Fruit fly (Drosophila melanogaster) whole organism, embryonic: ENCODE data around the gene Gcna.

Source experiments
- Atf6 ChIP-seq: fragments of 200-800 bp; sonication (Bioruptor generic); IDR thresholded peaks from 2 replicates; pipeline ENCODE4 v1.3.6; 2022; ENCODE audit warnings: missing biosample characterization, missing genetic modification characterization
- Bteb2 ChIP-seq: fragments of 200-800 bp; sonication (Bioruptor generic); optimal IDR thresholded peaks from 2 replicates; lab custom pipeline; 2016; ENCODE audit warnings: missing biosample characterization, missing genetic modification characterization
- CG10147 ChIP-seq: fragments of 200-800 bp; sonication (Bioruptor generic); optimal IDR thresholded peaks from 2 replicates; lab custom pipeline; 2019; ENCODE audit warnings: missing biosample characterization, mild to moderate bottlenecking, missing genetic modification characterization, moderate library complexity
- CG10321 ChIP-seq: fragments of 200-800 bp; sonication (Bioruptor generic); IDR thresholded peaks from 2 replicates; pipeline ENCODE4 v1.3.6; 2022; ENCODE audit warnings: missing biosample characterization, missing genetic modification characterization
- CG11504 ChIP-seq: fragments of 200-800 bp; sonication (Bioruptor generic); optimal IDR thresholded peaks from 3 replicates; lab custom pipeline; 2019; ENCODE audit warnings: missing biosample characterization, mild to moderate bottlenecking, missing genetic modification characterization, moderate library complexity
- CG12769 ChIP-seq: fragments of 200-800 bp; sonication (Bioruptor generic); optimal IDR thresholded peaks from 2 replicates; lab custom pipeline; 2019; ENCODE audit warnings: missing biosample characterization, mild to moderate bottlenecking, missing genetic modification characterization, moderate library complexity
- CG15011 ChIP-seq: fragments of 200-800 bp; sonication (Bioruptor generic); optimal IDR thresholded peaks from 3 replicates; lab custom pipeline; 2018; ENCODE audit warnings: missing biosample characterization, mild to moderate bottlenecking, missing genetic modification characterization
- CG1529 ChIP-seq: fragments of 200-800 bp; sonication (Bioruptor generic); optimal IDR thresholded peaks from 3 replicates; lab custom pipeline; 2018; ENCODE audit warnings: missing biosample characterization, missing genetic modification characterization
- CG15479 ChIP-seq: fragments of 200-800 bp; sonication (Bioruptor generic); optimal IDR thresholded peaks from 3 replicates; lab custom pipeline; 2019; ENCODE audit warnings: missing biosample characterization, mild to moderate bottlenecking, missing genetic modification characterization, moderate library complexity
- CG2129 ChIP-seq: fragments of 200-800 bp; sonication (Bioruptor generic); IDR thresholded peaks from 2 replicates; pipeline ENCODE4 v1.3.6; 2022; ENCODE audit warnings: missing biosample characterization, missing genetic modification characterization; ENCODE audit not compliant: partially characterized antibody
- CG2678 ChIP-seq: fragments of 200-800 bp; sonication (Bioruptor generic); optimal IDR thresholded peaks from 3 replicates; lab custom pipeline; 2019; ENCODE audit warnings: missing biosample characterization, mild to moderate bottlenecking, missing genetic modification characterization, moderate library complexity
- CG43689 ChIP-seq: fragments of 200-800 bp; sonication (Bioruptor generic); IDR thresholded peaks from 2 replicates; pipeline ENCODE4 v1.3.6; 2022; ENCODE audit warnings: missing biosample characterization, missing genetic modification characterization
- CG6272 ChIP-seq: fragments of 200-800 bp; sonication (Bioruptor generic); IDR thresholded peaks from 2 replicates; pipeline ENCODE4 v1.3.6; 2022; ENCODE audit warnings: missing biosample characterization, missing genetic modification characterization
- CG7839 ChIP-seq: fragments of 200-800 bp; sonication (Bioruptor generic); optimal IDR thresholded peaks from 3 replicates; lab custom pipeline; 2018; ENCODE audit warnings: missing biosample characterization, mild to moderate bottlenecking, missing genetic modification characterization, moderate library complexity
- Doc2 ChIP-seq: fragments of 200-800 bp; sonication (Bioruptor generic); IDR thresholded peaks from 2 replicates; pipeline ENCODE4 v1.3.6; 2022; ENCODE audit warnings: missing biosample characterization, missing genetic modification characterization
- Eip74EF ChIP-seq, 2 experiments: fragments of 200-800 bp in 1 of 2; fragments of >200 bp in 1 of 2; sonication (Bioruptor generic) in 1 of 2; optimal IDR thresholded peaks; 2 replicates each; lab custom pipeline; 2017 to 2019; ENCODE audit warnings: missing biosample characterization in 2 of 2, missing genetic modification characterization in 2 of 2, mild to moderate bottlenecking in 1 of 2, moderate library complexity in 1 of 2
- Fer1 ChIP-seq: fragments of 200-800 bp; sonication (Bioruptor generic); optimal IDR thresholded peaks from 2 replicates; lab custom pipeline; 2017; ENCODE audit warnings: missing biosample characterization, mild to moderate bottlenecking, missing genetic modification characterization
- HHEX ChIP-seq: fragments of 200-800 bp; sonication (Bioruptor generic); optimal IDR thresholded peaks from 3 replicates; lab custom pipeline; 2017; ENCODE audit warnings: missing biosample characterization, mild to moderate bottlenecking, missing genetic modification characterization, missing genetic modification reagents
- HLHmδ ChIP-seq: fragments of 200-800 bp; sonication (Bioruptor generic); optimal IDR thresholded peaks from 2 replicates; lab custom pipeline; 2018; ENCODE audit warnings: missing biosample characterization, mild to moderate bottlenecking, missing genetic modification characterization, moderate library complexity
- Hr3 ChIP-seq: fragments of 200-800 bp; sonication (Bioruptor generic); optimal IDR thresholded peaks from 3 replicates; lab custom pipeline; 2016; ENCODE audit warnings: missing biosample characterization, missing genetic modification characterization
- Lhr ChIP-seq: fragments of 200-800 bp; sonication (Bioruptor generic); optimal IDR thresholded peaks from 3 replicates; lab custom pipeline; 2017; ENCODE audit warnings: mild to moderate bottlenecking, missing biosample characterization, missing genetic modification reagents, missing genetic modification characterization
- MBD-R2 ChIP-seq: fragments of 200-800 bp; sonication (Bioruptor generic); IDR thresholded peaks from 2 replicates; pipeline ENCODE4 v1.3.6; 2022; ENCODE audit warnings: missing biosample characterization, missing genetic modification characterization
- Mrtf ChIP-seq: fragments of 200-800 bp; sonication (Bioruptor generic); IDR thresholded peaks from 3 replicates; pipeline ENCODE4 v1.3.6; 2022; ENCODE audit warnings: missing biosample characterization, missing genetic modification characterization
- Myb ChIP-seq: fragments of 200-800 bp; sonication (Bioruptor generic); optimal IDR thresholded peaks from 2 replicates; lab custom pipeline; 2016; ENCODE audit warnings: missing biosample characterization, missing genetic modification characterization
- NFAT ChIP-seq: fragments of 200-800 bp; sonication (Bioruptor generic); IDR thresholded peaks from 2 replicates; pipeline ENCODE4 v1.3.6; 2022; ENCODE audit warnings: missing biosample characterization, missing genetic modification characterization
- Oaz ChIP-seq: fragments of 200-800 bp; sonication (Bioruptor generic); IDR thresholded peaks from 2 replicates; pipeline ENCODE4 v1.3.6; 2022; ENCODE audit warnings: missing biosample characterization, missing genetic modification characterization
- Poxn ChIP-seq: fragments of 200-800 bp; sonication (Bioruptor generic); IDR thresholded peaks from 2 replicates; pipeline ENCODE4 v1.3.6; 2022; ENCODE audit warnings: missing biosample characterization, missing genetic modification characterization
- ase ChIP-seq: fragments of 200-800 bp; sonication (Bioruptor generic); IDR thresholded peaks from 3 replicates; pipeline ENCODE4 v1.3.6; 2022; ENCODE audit warnings: missing biosample characterization, missing genetic modification characterization
- ato ChIP-seq: fragments of 200-800 bp; sonication (Bioruptor generic); IDR thresholded peaks from 2 replicates; pipeline ENCODE4 v1.3.6; 2022; ENCODE audit warnings: missing biosample characterization, missing genetic modification characterization; ENCODE audit not compliant: partially characterized antibody
- bowl ChIP-seq: fragments of 200-800 bp; sonication (Bioruptor generic); IDR thresholded peaks from 2 replicates; pipeline ENCODE4 v1.3.6; 2022; ENCODE audit warnings: missing biosample characterization, missing genetic modification characterization
- dimm ChIP-seq: fragments of 200-800 bp; sonication (Bioruptor generic); IDR thresholded peaks from 2 replicates; pipeline ENCODE4 v1.3.6; 2022; ENCODE audit warnings: missing biosample characterization, missing genetic modification characterization
- gem ChIP-seq: fragments of 200-800 bp; sonication (Bioruptor generic); optimal IDR thresholded peaks from 2 replicates; lab custom pipeline; 2019; ENCODE audit warnings: missing biosample characterization, mild to moderate bottlenecking, missing genetic modification characterization, moderate library complexity
- gro ChIP-seq: fragments of 200-800 bp; sonication (Bioruptor generic); optimal IDR thresholded peaks from 2 replicates; lab custom pipeline; 2016; ENCODE audit warnings: missing biosample characterization, missing genetic modification characterization
- gt ChIP-seq: fragments of 200-800 bp; sonication (Bioruptor generic); IDR thresholded peaks from 2 replicates; pipeline ENCODE4 v1.3.6; 2022; ENCODE audit warnings: missing biosample characterization, missing genetic modification characterization
- ham ChIP-seq: fragments of 200-800 bp; sonication (Bioruptor generic); IDR thresholded peaks from 2 replicates; pipeline ENCODE4 v1.3.6; 2022; ENCODE audit warnings: missing biosample characterization, missing genetic modification characterization
- ind ChIP-seq: fragments of 200-800 bp; sonication (Bioruptor generic); optimal IDR thresholded peaks from 3 replicates; lab custom pipeline; 2016; ENCODE audit warnings: missing biosample characterization, missing genetic modification characterization
- mirr ChIP-seq: fragments of 200-800 bp; sonication (Bioruptor generic); optimal IDR thresholded peaks from 3 replicates; lab custom pipeline; 2018; ENCODE audit warnings: missing biosample characterization, mild to moderate bottlenecking, missing genetic modification characterization
- otp ChIP-seq: fragments of 200-800 bp; sonication (Bioruptor generic); IDR thresholded peaks from 3 replicates; pipeline ENCODE4, ENCODE4 v1.3.6; 2022; ENCODE audit warnings: missing biosample characterization, missing genetic modification characterization
- ro ChIP-seq: fragments of 200-800 bp; sonication (Bioruptor generic); IDR thresholded peaks from 2 replicates; pipeline ENCODE4 v1.3.6; 2022; ENCODE audit warnings: missing biosample characterization, missing genetic modification characterization
- row ChIP-seq: fragments of 200-800 bp; sonication (Bioruptor generic); IDR thresholded peaks from 3 replicates; pipeline ENCODE4 v1.3.6; 2022; ENCODE audit warnings: missing biosample characterization, missing genetic modification characterization
- schlank ChIP-seq: fragments of 200-800 bp; sonication (Bioruptor generic); optimal IDR thresholded peaks from 2 replicates; lab custom pipeline; 2018; ENCODE audit warnings: missing biosample characterization, mild to moderate bottlenecking, missing genetic modification characterization
- scrt ChIP-seq: fragments of 200-800 bp; sonication (Bioruptor generic); optimal IDR thresholded peaks from 2 replicates; lab custom pipeline; 2018; ENCODE audit warnings: missing biosample characterization, mild to moderate bottlenecking, missing genetic modification characterization, moderate library complexity
- sna ChIP-seq: fragments of 200-800 bp; sonication (Bioruptor generic); IDR thresholded peaks from 2 replicates; pipeline ENCODE4 v1.3.6; 2022; ENCODE audit warnings: missing biosample characterization, missing genetic modification characterization; ENCODE audit not compliant: partially characterized antibody
- tio ChIP-seq: fragments of 200-800 bp; sonication (Bioruptor generic); optimal IDR thresholded peaks from 2 replicates; lab custom pipeline; 2017; ENCODE audit warnings: missing biosample characterization, missing genetic modification characterization, inconsistent platforms
- tna ChIP-seq: fragments of 200-800 bp; sonication (Bioruptor generic); IDR thresholded peaks from 2 replicates; pipeline ENCODE4 v1.3.6; 2022; ENCODE audit warnings: missing biosample characterization, missing genetic modification characterization; ENCODE audit not compliant: partially characterized antibody
- tup ChIP-seq: fragments of 200-800 bp; sonication (Bioruptor generic); optimal IDR thresholded peaks from 2 replicates; lab custom pipeline; 2016; ENCODE audit warnings: missing biosample characterization, mild to moderate bottlenecking, missing genetic modification characterization, moderate library complexity
- z ChIP-seq: fragments of 200-800 bp; sonication (Bioruptor generic); IDR thresholded peaks from 3 replicates; pipeline ENCODE4 v1.3.6; 2022; ENCODE audit warnings: missing biosample characterization, missing genetic modification characterization
- zen ChIP-seq: fragments of 200-800 bp; sonication (Bioruptor generic); optimal IDR thresholded peaks from 3 replicates; lab custom pipeline; 2018; ENCODE audit warnings: missing biosample characterization, mild to moderate bottlenecking, missing genetic modification characterization, moderate library complexity
- zfh1 ChIP-seq: fragments of 200-800 bp; sonication (Bioruptor generic); IDR thresholded peaks from 3 replicates; pipeline ENCODE4 v1.3.6; 2022; ENCODE audit warnings: missing biosample characterization, missing genetic modification characterization
- zfh2 ChIP-seq: fragments of 200-800 bp; sonication (Bioruptor generic); optimal IDR thresholded peaks from 2 replicates; lab custom pipeline; 2016; ENCODE audit warnings: missing biosample characterization, missing genetic modification characterization

The Gcna gene

dm6 chrX:1849914-1850313, 15.7 kb downstream of the Gcna start (continued):
- TF ChIP-seq row (GFP tag; lab: Robert Waterston, UW) (peak; percentile 94), dimm (GFP tag; lab: Robert Waterston, UW) (no peak), CG1529 (GFP tag; lab: Kevin White, UChicago) (peak; percentile 54), NFAT (peak; percentile 74; the same call in 1 of the 2 replicates), otp (GFP tag; lab: Robert Waterston, UW) (no peak), Mrtf (GFP tag; lab: Robert Waterston, UW) (peak; percentile 61; the same call in 2 of the 3 replicates), schlank (tag; lab: Kevin White, UChicago) (peak; percentile 83), CG11504 (tag; lab: Kevin White, UChicago) (peak; percentile 89), CG12769 (tag; lab: Kevin White, UChicago) (peak; percentile 95), Bteb2 (GFP tag; lab: Kevin White, UChicago) (peak; percentile 82), CG10321 (GFP tag; lab: Robert Waterston, UW) (peak; percentile 53; the same call in 1 of the 2 replicates), Oaz (GFP tag; lab: Robert Waterston, UW) (peak; percentile 56), CG2678 (tag; lab: Kevin White, UChicago) (peak; percentile 96), CG6272 (GFP tag; lab: Robert Waterston, UW) (peak; percentile 69), Lhr (GFP tag; lab: Kevin White, UChicago) (no peak), zfh1 (GFP tag; lab: Robert Waterston, UW) (peak; percentile 54; the same call in 1 of the 3 replicates), scrt (GFP tag; lab: Kevin White, UChicago) (peak; percentile 90), tna (GFP tag; lab: Robert Waterston, UW) (no peak), bowl (GFP tag; lab: Robert Waterston, UW) (peak; percentile 25; the same call in 1 of the 2 replicates), zfh2 (GFP tag; lab: Kevin White, UChicago) (peak; percentile 83), ham (GFP tag; lab: Robert Waterston, UW) (peak; percentile 42; the same call in 1 of the 2 replicates), z (no peak), ase (GFP tag; lab: Robert Waterston, UW) (peak; percentile 59; the same call in 2 of the 3 replicates), Atf6 (GFP tag; lab: Robert Waterston, UW) (peak; percentile 93), Poxn (peak; percentile 66; the same call in 1 of the 2 replicates), tup (GFP tag; lab: Kevin White, UChicago) (peak; percentile 70), HHEX (GFP tag; lab: Kevin White, UChicago) (peak; percentile 90), ato (GFP tag; lab: Robert Waterston, UW) (no peak), Myb (GFP tag; lab: Kevin White, UChicago) (peak; percentile 56), CG15011 (GFP tag; lab: Kevin White, UChicago) (peak; percentile 82), CG15479 (GFP tag; lab: Kevin White, UChicago) (peak; percentile 41), mirr (GFP tag; lab: Kevin White, UChicago) (peak; percentile 82), zen (tag; lab: Kevin White, UChicago) (peak; percentile 69), gro (peak; percentile 96), CG43689 (GFP tag; lab: Robert Waterston, UW) (peak; percentile 40; the same call in 1 of the 2 replicates), tio (peak; percentile 81), Fer1 (peak; percentile 95), CG2129 (GFP tag; lab: Robert Waterston, UW) (no peak), CG10147 (GFP tag; lab: Kevin White, UChicago) (peak; percentile 89), MBD-R2 (peak; percentile 63), CG7839 (tag; lab: Kevin White, UChicago) (peak; percentile 92), sna (no peak), Doc2 (GFP tag; lab: Robert Waterston, UW) (0 out of 2 replicates have a peak, but pooled peaks have one; percentile 47), HLHmδ (GFP tag; lab: Kevin White, UChicago) (no peak), ind (GFP tag; lab: Kevin White, UChicago) (peak; percentile 87), Hr3 (GFP tag; lab: Kevin White, UChicago) (peak; percentile 70), gt (GFP tag; lab: Robert Waterston, UW) (no peak), Eip74EF (GFP tag; optimal IDR thresholded peaks at IDR 0.05; lab: Kevin White, UChicago) (peak in 1 of 2 experiments; percentile 76), gem (tag; lab: Kevin White, UChicago) (peak; percentile 94), ro (GFP tag; lab: Robert Waterston, UW) (no peak)
